Worm (Caenorhabditis elegans): ENCODE data around the gene F22D3.4.

- TF ChIP-seq tbx-11 (GFP tag; IDR thresholded peaks at IDR 0.05) (no peak), aly-1 (tag; optimal IDR thresholded peaks at IDR 0.05) (no peak), ama-1 (optimal IDR thresholded peaks at IDR 0.05) (no peak), hmg-4 (GFP tag; optimal IDR thresholded peaks at IDR 0.05) (no peak), pes-1 (GFP tag; IDR thresholded peaks at IDR 0.05) (no peak), ceh-13 (GFP tag; optimal IDR thresholded peaks at IDR 0.05) (no peak), ets-7 (tag; optimal IDR thresholded peaks at IDR 0.05) (no peak), hmbx-1 (tag; optimal IDR thresholded peaks at IDR 0.05) (no peak), B0310.2 (tag; optimal IDR thresholded peaks at IDR 0.05) (no peak), F13C5.2 (tag; optimal IDR thresholded peaks at IDR 0.05) (no peak), scrt-1 (GFP tag; IDR thresholded peaks at IDR 0.05) (no peak), flt-1 (GFP tag; IDR thresholded peaks at IDR 0.05) (no peak), sea-1 (GFP tag; conservative IDR thresholded peaks at IDR 0.05) (no peak)
Measured at ce11 chrII:6900708-6901107, 26.7 kb downstream of the F22D3.4 start.
